Worm (Caenorhabditis elegans): ENCODE measurements around the gene C14E2.1.

Gene C14E2.1

DNA sequence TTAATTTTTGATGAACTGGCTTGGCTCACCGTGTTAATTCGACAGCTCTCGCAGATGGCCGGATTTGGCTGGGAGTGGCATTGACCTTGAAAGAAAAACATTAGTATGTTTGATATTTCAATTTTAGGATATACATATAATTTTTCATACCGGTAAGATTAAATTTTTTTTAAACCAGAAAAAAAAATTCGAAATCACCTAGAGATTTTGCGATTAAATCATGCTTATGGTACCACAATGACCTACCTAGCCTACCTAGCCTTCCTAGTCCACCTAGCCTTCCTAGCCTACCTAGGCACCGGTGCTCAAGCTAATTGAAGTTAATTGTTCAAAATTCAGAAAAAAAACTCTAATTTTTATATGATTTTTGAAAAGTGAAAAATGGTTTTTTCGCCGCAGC lies 14.8 kb upstream of the C14E2.1 start, which contains the start of gene C14E2.3:
Gene C14E2.3, minus strand, starts transcription at position 101 of the 400 bp plus-strand sequence.
- TF ChIP-seq egrh-3 (GFP tag; IDR thresholded peaks at IDR 0.05) (no peak), F22D6.2 (tag; optimal IDR thresholded peaks at IDR 0.05) (no peak), F33H1.4 (GFP tag; IDR thresholded peaks at IDR 0.05) (no peak), K11D2.4 (GFP tag; IDR thresholded peaks at IDR 0.05) (no peak), snpc-1.3 (tag; optimal IDR thresholded peaks at IDR 0.05; ENCODE audit: insufficient read depth) (no peak), ceh-27 (GFP tag; optimal IDR thresholded peaks at IDR 0.05) (no peak), Y53G8AR.9 (GFP tag; conservative IDR thresholded peaks at IDR 0.05) (no peak), madf-6 (GFP tag; IDR thresholded peaks at IDR 0.05) (no peak)

DNA sequence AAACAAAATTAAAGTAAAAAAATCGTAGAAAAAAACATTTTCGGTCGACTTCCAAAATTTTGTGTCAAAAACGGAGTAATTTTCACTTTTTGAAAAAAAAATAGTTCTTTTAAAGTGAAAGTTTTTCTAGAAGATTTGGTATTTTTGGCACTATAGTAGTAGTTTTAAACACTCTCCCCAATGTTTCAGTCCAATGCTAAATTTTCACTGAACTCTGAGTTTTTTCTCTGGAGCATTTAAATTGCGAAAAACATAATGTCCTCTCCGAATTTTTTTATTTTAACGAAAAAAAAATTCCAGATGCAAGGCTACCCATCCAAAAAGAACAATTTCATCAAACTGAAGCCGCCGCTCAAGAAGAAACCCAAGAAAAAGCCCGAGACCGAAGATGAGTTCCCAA lies 10.2 kb upstream of the C14E2.1 start, which contains the start of gene C14E2.7:
Gene C14E2.7, plus strand, starts transcription at position 301 of the 400 bp plus-strand sequence.
- no peak for TF ChIP-seq nhr-27 (tag; optimal IDR thresholded peaks at IDR 0.05)
- TF ChIP-seq F49E8.2 (tag; optimal IDR thresholded peaks at IDR 0.05; ENCODE audit: insufficient read depth) = no peak
- TF ChIP-seq unc-62 (GFP tag; optimal IDR thresholded peaks at IDR 0.05) = no peak

DNA sequence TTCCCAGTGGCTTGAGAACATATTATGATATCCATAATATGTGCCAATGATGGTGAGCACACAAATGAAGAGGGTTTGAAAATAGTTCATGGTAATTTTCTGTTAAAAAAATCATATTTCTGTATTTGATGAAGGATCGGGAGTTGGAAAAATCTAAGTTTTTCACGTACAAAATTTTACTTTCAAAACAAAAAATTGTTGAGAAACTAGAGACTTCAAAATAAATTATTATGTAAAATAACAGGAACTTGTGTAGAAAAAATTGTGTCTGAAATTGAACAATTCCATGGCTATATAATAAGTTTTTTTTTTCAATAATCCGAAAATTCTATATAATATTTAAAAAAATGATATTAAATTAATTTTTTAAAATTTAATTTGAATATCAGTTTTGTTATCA lies 5.0 kb upstream of the C14E2.1 start, which contains the start of gene C14E2.4:
Gene C14E2.4, minus strand, starts transcription at position 101 of the 400 bp plus-strand sequence.
- TF ChIP-seq ccch-3 (GFP tag; optimal IDR thresholded peaks at IDR 0.05) = no peak
- no peak for TF ChIP-seq ceh-58 (GFP tag; IDR thresholded peaks at IDR 0.05)
- no peak for TF ChIP-seq lin-54 (GFP tag; optimal IDR thresholded peaks at IDR 0.05)
- TF ChIP-seq B0019.2 (GFP tag; conservative IDR thresholded peaks at IDR 0.05) = no peak
- no peak for TF ChIP-seq K12H6.12 (tag; optimal IDR thresholded peaks at IDR 0.05)
- no peak for TF ChIP-seq nhr-80 (tag; optimal IDR thresholded peaks at IDR 0.05)
- no peak for TF ChIP-seq ceh-40 (GFP tag; IDR thresholded peaks at IDR 0.05)

DNA sequence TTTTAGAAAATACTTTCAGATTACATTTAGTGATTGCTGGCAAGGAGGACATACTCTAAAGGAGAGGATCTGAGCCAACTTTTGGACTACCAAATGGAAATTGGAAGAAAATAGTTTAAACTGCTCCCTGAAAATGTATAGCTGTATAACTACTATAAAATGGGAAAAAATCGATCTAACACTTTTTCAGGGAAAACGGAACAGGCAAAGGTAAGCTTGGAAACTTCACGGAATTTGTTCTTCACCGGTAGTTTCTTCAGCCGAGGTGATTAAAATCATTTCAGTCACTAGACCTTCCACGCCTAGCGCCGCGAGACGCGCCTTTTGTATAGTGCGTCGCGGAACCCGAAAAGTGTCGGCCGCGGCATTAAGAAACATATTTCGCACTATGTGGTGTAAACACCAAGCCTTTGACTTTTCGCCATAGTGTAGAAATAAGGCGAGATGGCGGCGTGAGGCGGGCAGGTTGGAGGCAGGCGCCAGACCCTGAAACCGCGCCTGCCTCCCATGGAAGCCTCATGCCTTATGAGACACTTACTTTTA lies 905 bp upstream of the C14E2.1 start, which contains the start of gene C14E2.5:
Gene C14E2.5, minus strand, starts transcription at position 51 of the 543 bp plus-strand sequence.
- TF ChIP-seq Y95B8A.8 (GFP tag; IDR thresholded peaks at IDR 0.05) = no peak
- no peak for TF ChIP-seq Y53F4B.3 (GFP tag; IDR thresholded peaks at IDR 0.05)
- TF ChIP-seq lin-35 (GFP tag; optimal IDR thresholded peaks at IDR 0.05) = no peak
- TF ChIP-seq ceh-40 (GFP tag; IDR thresholded peaks at IDR 0.05) = no peak
- no peak for TF ChIP-seq Y56A3A.18 (GFP tag; IDR thresholded peaks at IDR 0.05)
- TF ChIP-seq snpc-4 (GFP tag; optimal IDR thresholded peaks at IDR 0.05) = no peak
- TF ChIP-seq snpc-4 (tag; optimal IDR thresholded peaks at IDR 0.05) = peak in 2 of 4 experiments; percentile 56 to 84
- TF ChIP-seq Y53G8AR.9 (GFP tag; conservative IDR thresholded peaks at IDR 0.05) = no peak

DNA sequence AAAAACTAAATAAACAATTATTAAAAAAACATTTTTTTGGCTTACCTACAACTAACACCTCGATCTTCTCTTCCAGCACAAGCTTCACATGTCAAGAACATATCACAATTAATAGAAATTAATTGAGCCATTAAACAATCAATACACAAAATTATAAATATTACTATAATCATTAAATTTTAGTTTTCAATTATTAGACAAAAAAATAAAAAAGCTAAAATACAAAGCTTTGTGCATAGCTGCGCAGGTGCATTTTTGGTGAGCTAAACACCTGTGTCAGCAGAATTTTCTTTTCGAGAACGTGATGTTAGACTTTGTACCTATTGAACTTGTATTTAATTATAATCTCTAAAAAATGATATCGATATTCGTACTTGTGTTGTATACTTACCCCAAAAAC lies 3.7 kb downstream of the C14E2.1 start, which contains the start of gene C14E2.6:
Gene C14E2.6, minus strand, starts transcription at position 101 of the 400 bp plus-strand sequence.
- TF ChIP-seq nfya-1 (tag; optimal IDR thresholded peaks at IDR 0.05; ENCODE audit: borderline replicate concordance, insufficient read depth) = no peak
- no peak for TF ChIP-seq B0019.2 (GFP tag; conservative IDR thresholded peaks at IDR 0.05)
- no peak for TF ChIP-seq madf-8 (GFP tag; conservative IDR thresholded peaks at IDR 0.05)
- no peak for TF ChIP-seq xnd-1 (tag; optimal IDR thresholded peaks at IDR 0.05)
- no peak for TF ChIP-seq hlh-12 (tag; optimal IDR thresholded peaks at IDR 0.05)
- no peak for TF ChIP-seq F57A8.1 (GFP tag; optimal IDR thresholded peaks at IDR 0.05)
- TF ChIP-seq sea-2 (GFP tag; IDR thresholded peaks at IDR 0.05) = no peak
- no peak for TF ChIP-seq pha-4 (tag; optimal IDR thresholded peaks at IDR 0.05)
- no peak for TF ChIP-seq ztf-18 (tag; optimal IDR thresholded peaks at IDR 0.05)
- TF ChIP-seq hmg-20 (GFP tag; IDR thresholded peaks at IDR 0.05) = no peak
- TF ChIP-seq madf-10 (tag; optimal IDR thresholded peaks at IDR 0.05) = no peak
- TF ChIP-seq pbrm-1 (GFP tag; IDR thresholded peaks at IDR 0.05) = no peak
- no peak for TF ChIP-seq somi-1 (GFP tag; optimal IDR thresholded peaks at IDR 0.05)
- no peak for TF ChIP-seq bed-1 (GFP tag; IDR thresholded peaks at IDR 0.05)
- no peak for TF ChIP-seq hrde-1 (tag; optimal IDR thresholded peaks at IDR 0.05; ENCODE audit: borderline replicate concordance)
- no peak for TF ChIP-seq tbx-9 (tag; optimal IDR thresholded peaks at IDR 0.05; ENCODE audit: borderline replicate concordance)
- TF ChIP-seq ceh-79 (tag; optimal IDR thresholded peaks at IDR 0.05) = no peak
- no peak for TF ChIP-seq ceh-100 (GFP tag; IDR thresholded peaks at IDR 0.05)
- TF ChIP-seq bed-2 (GFP tag; IDR thresholded peaks at IDR 0.05) = no peak
